Fruit fly (Drosophila melanogaster) whole organism, embryonic: ENCODE results near the gene CG43814.

Experiments
- Antp ChIP-seq: fragments of 200-800 bp; sonication (Bioruptor generic); optimal IDR thresholded peaks from 3 replicates; lab custom pipeline; 2016; ENCODE audit warnings: missing biosample characterization, missing genetic modification characterization
- CG10431 ChIP-seq: fragments of 200-800 bp; sonication (Bioruptor generic); optimal IDR thresholded peaks from 3 replicates; lab custom pipeline; 2018; ENCODE audit warnings: missing biosample characterization, mild to moderate bottlenecking, missing genetic modification characterization
- CG1233 ChIP-seq: fragments of 200-800 bp; sonication (Bioruptor generic); optimal IDR thresholded peaks from 4 replicates; lab custom pipeline; 2018; ENCODE audit warnings: missing biosample characterization, mild to moderate bottlenecking, missing genetic modification characterization
- CG12942 ChIP-seq: fragments of 200-800 bp; sonication (Bioruptor generic); optimal IDR thresholded peaks from 3 replicates; lab custom pipeline; 2016; ENCODE audit warnings: missing biosample characterization, missing genetic modification characterization
- CG13894 ChIP-seq: fragments of 200-800 bp; sonication (Bioruptor generic); optimal IDR thresholded peaks from 3 replicates; lab custom pipeline; 2018; ENCODE audit warnings: missing biosample characterization, mild to moderate bottlenecking, missing genetic modification characterization, moderate library complexity
- CG14441 ChIP-seq: fragments of 200-800 bp; sonication (Bioruptor generic); IDR thresholded peaks from 2 replicates; pipeline ENCODE4 v1.3.6; 2022; ENCODE audit warnings: missing biosample characterization, missing genetic modification characterization
- CG14965 ChIP-seq: fragments of 200-800 bp; sonication (Bioruptor generic); optimal IDR thresholded peaks from 2 replicates; lab custom pipeline; 2016; ENCODE audit warnings: missing biosample characterization, missing genetic modification characterization, borderline replicate concordance
- CG18476 ChIP-seq: fragments of 200-800 bp; sonication (Bioruptor generic); optimal IDR thresholded peaks from 2 replicates; lab custom pipeline; 2016; ENCODE audit warnings: missing biosample characterization, mild to moderate bottlenecking, missing genetic modification characterization
- CG2116 ChIP-seq: fragments of 200-800 bp; sonication (Bioruptor generic); optimal IDR thresholded peaks from 3 replicates; lab custom pipeline; 2018; ENCODE audit warnings: missing biosample characterization, mild to moderate bottlenecking, missing genetic modification characterization
- CG2120 ChIP-seq: fragments of 200-800 bp; sonication (Bioruptor generic); optimal IDR thresholded peaks from 3 replicates; lab custom pipeline; 2016; ENCODE audit warnings: missing biosample characterization, missing genetic modification characterization
- CG30403 ChIP-seq: fragments of 200-800 bp; sonication (Bioruptor generic); optimal IDR thresholded peaks from 3 replicates; lab custom pipeline; 2016; ENCODE audit warnings: missing biosample characterization, missing genetic modification characterization
- CG31365 ChIP-seq: fragments of 200-800 bp; sonication (Bioruptor generic); optimal IDR thresholded peaks from 2 replicates; lab custom pipeline; 2018; ENCODE audit warnings: missing biosample characterization, mild to moderate bottlenecking, missing genetic modification characterization
- CG4282 ChIP-seq: fragments of 200-800 bp; sonication (Bioruptor generic); optimal IDR thresholded peaks from 2 replicates; lab custom pipeline; 2016; ENCODE audit warnings: missing biosample characterization, missing genetic modification characterization
- CG6813 ChIP-seq: fragments of 200-800 bp; sonication (Bioruptor generic); optimal IDR thresholded peaks from 2 replicates; lab custom pipeline; 2017; ENCODE audit warnings: missing biosample characterization, missing genetic modification characterization, mild to moderate bottlenecking, moderate library complexity, missing genetic modification reagents
- CG7963 ChIP-seq: fragments of 200-800 bp; sonication (Bioruptor generic); IDR thresholded peaks from 3 replicates; pipeline ENCODE4 v1.3.6; 2022; ENCODE audit warnings: missing biosample characterization, missing genetic modification characterization; ENCODE audit not compliant: partially characterized antibody
- CG9817 ChIP-seq: fragments of 200-800 bp; sonication (Bioruptor generic); optimal IDR thresholded peaks from 2 replicates; lab custom pipeline; 2018; ENCODE audit warnings: missing biosample characterization, mild to moderate bottlenecking, missing genetic modification characterization, moderate library complexity
- CTCF ChIP-seq: fragments of 200-800 bp; sonication (Bioruptor generic); optimal IDR thresholded peaks from 2 replicates; lab custom pipeline; 2017; ENCODE audit warnings: missing biosample characterization, mild to moderate bottlenecking, missing genetic modification characterization, moderate library complexity
- E2f1 ChIP-seq: fragments of 200-800 bp; sonication (Bioruptor generic); IDR thresholded peaks from 2 replicates; pipeline ENCODE4 v1.3.6; 2022; ENCODE audit warnings: missing biosample characterization, missing genetic modification characterization
- HHEX ChIP-seq: fragments of 200-800 bp; sonication (Bioruptor generic); optimal IDR thresholded peaks from 3 replicates; lab custom pipeline; 2017; ENCODE audit warnings: missing biosample characterization, mild to moderate bottlenecking, missing genetic modification characterization, missing genetic modification reagents
- Hr3 ChIP-seq: fragments of 200-800 bp; sonication (Bioruptor generic); optimal IDR thresholded peaks from 3 replicates; lab custom pipeline; 2016; ENCODE audit warnings: missing biosample characterization, missing genetic modification characterization
- Jarid2 ChIP-seq: fragments of 200-800 bp; sonication (Bioruptor generic); optimal IDR thresholded peaks from 3 replicates; lab custom pipeline; 2017; ENCODE audit warnings: mild to moderate bottlenecking, missing biosample characterization, missing genetic modification reagents, missing genetic modification characterization
- Lhr ChIP-seq: fragments of 200-800 bp; sonication (Bioruptor generic); optimal IDR thresholded peaks from 3 replicates; lab custom pipeline; 2017; ENCODE audit warnings: mild to moderate bottlenecking, missing biosample characterization, missing genetic modification reagents, missing genetic modification characterization
- Lpt ChIP-seq: fragments of >200 bp; optimal IDR thresholded peaks from 2 replicates; lab custom pipeline; 2018; ENCODE audit warnings: missing biosample characterization, missing genetic modification characterization
- Meics ChIP-seq: fragments of 200-800 bp; sonication (Bioruptor generic); optimal IDR thresholded peaks from 2 replicates; lab custom pipeline; 2017; ENCODE audit warnings: missing biosample characterization, mild to moderate bottlenecking, missing genetic modification characterization
- Mrtf ChIP-seq: fragments of 200-800 bp; sonication (Bioruptor generic); IDR thresholded peaks from 3 replicates; pipeline ENCODE4 v1.3.6; 2022; ENCODE audit warnings: missing biosample characterization, missing genetic modification characterization
- Rfx ChIP-seq: fragments of 200-800 bp; sonication (Bioruptor generic); IDR thresholded peaks from 2 replicates; pipeline ENCODE4 v1.3.6; 2022; ENCODE audit warnings: missing biosample characterization, missing genetic modification characterization
- Sin3A ChIP-seq: fragments of >200 bp; optimal IDR thresholded peaks from 2 replicates; lab custom pipeline; 2018
- Spps ChIP-seq: fragments of 200-800 bp; sonication (Bioruptor generic); optimal IDR thresholded peaks from 2 replicates; lab custom pipeline; 2018; ENCODE audit warnings: missing biosample characterization, mild to moderate bottlenecking, missing genetic modification characterization
- Tbp ChIP-seq: fragments of >200 bp; optimal IDR thresholded peaks from 2 replicates; lab custom pipeline; 2018; ENCODE audit warnings: missing biosample characterization, missing genetic modification characterization
- Xbp1 ChIP-seq: fragments of 200-800 bp; sonication (Bioruptor generic); optimal IDR thresholded peaks from 3 replicates; lab custom pipeline; 2016; ENCODE audit warnings: missing biosample characterization, mild to moderate bottlenecking, missing genetic modification characterization
- ato ChIP-seq: fragments of 200-800 bp; sonication (Bioruptor generic); IDR thresholded peaks from 2 replicates; pipeline ENCODE4 v1.3.6; 2022; ENCODE audit warnings: missing biosample characterization, missing genetic modification characterization; ENCODE audit not compliant: partially characterized antibody
- bsh ChIP-seq, 2 experiments: fragments of 200-800 bp; sonication (Bioruptor generic); optimal IDR thresholded peaks; 2 replicates each; lab custom pipeline; 2017 to 2018; ENCODE audit warnings: mild to moderate bottlenecking in 2 of 2, missing biosample characterization in 2 of 2, missing genetic modification characterization in 2 of 2, moderate library complexity in 1 of 2
- cg ChIP-seq: fragments of 200-800 bp; sonication (Bioruptor generic); optimal IDR thresholded peaks from 3 replicates; lab custom pipeline; 2019; ENCODE audit warnings: missing biosample characterization, mild to moderate bottlenecking, missing genetic modification characterization, moderate library complexity
- chinmo ChIP-seq: fragments of 200-800 bp; sonication (Bioruptor generic); IDR thresholded peaks from 4 replicates; pipeline ENCODE4 v1.3.6; 2022; ENCODE audit warnings: missing biosample characterization, missing genetic modification characterization; ENCODE audit not compliant: partially characterized antibody
- emc ChIP-seq: fragments of 200-800 bp; sonication (Bioruptor generic); optimal IDR thresholded peaks from 2 replicates; lab custom pipeline; 2016; ENCODE audit warnings: missing biosample characterization, missing genetic modification characterization
- ftz-f1 ChIP-seq: fragments of 200-800 bp; sonication (Bioruptor generic); optimal IDR thresholded peaks from 2 replicates; lab custom pipeline; 2016; ENCODE audit warnings: missing biosample characterization, missing genetic modification characterization
- gce ChIP-seq: fragments of 200-800 bp; sonication (Bioruptor generic); IDR thresholded peaks from 3 replicates; pipeline ENCODE4 v1.3.6; 2022; ENCODE audit warnings: missing biosample characterization, missing genetic modification characterization
- gro ChIP-seq: fragments of 200-800 bp; sonication (Bioruptor generic); optimal IDR thresholded peaks from 2 replicates; lab custom pipeline; 2016; ENCODE audit warnings: missing biosample characterization, missing genetic modification characterization
- ham ChIP-seq: fragments of 200-800 bp; sonication (Bioruptor generic); IDR thresholded peaks from 2 replicates; pipeline ENCODE4 v1.3.6; 2022; ENCODE audit warnings: missing biosample characterization, missing genetic modification characterization
- nerfin-2 ChIP-seq: fragments of 200-800 bp; sonication (Bioruptor generic); IDR thresholded peaks from 2 replicates; pipeline ENCODE4 v1.3.6; 2022; ENCODE audit warnings: missing biosample characterization, missing genetic modification characterization; ENCODE audit not compliant: partially characterized antibody
- odd ChIP-seq: fragments of 200-800 bp; sonication (Bioruptor generic); optimal IDR thresholded peaks from 2 replicates; lab custom pipeline; 2017; ENCODE audit warnings: missing biosample characterization, mild to moderate bottlenecking, missing genetic modification characterization
- seq ChIP-seq: fragments of 200-800 bp; sonication (Bioruptor generic); IDR thresholded peaks from 2 replicates; pipeline ENCODE4 v1.3.6; 2022; ENCODE audit warnings: missing biosample characterization, missing genetic modification characterization
- so ChIP-seq: fragments of 200-800 bp; sonication (Bioruptor generic); IDR thresholded peaks from 3 replicates; pipeline ENCODE4 v1.3.6; 2022; ENCODE audit warnings: missing biosample characterization, missing genetic modification characterization
- sob ChIP-seq: fragments of 200-800 bp; sonication (Bioruptor generic); IDR thresholded peaks from 2 replicates; pipeline ENCODE4 v1.3.6; 2022; ENCODE audit warnings: missing biosample characterization, missing genetic modification characterization
- stwl ChIP-seq: fragments of 200-800 bp; sonication (Bioruptor generic); optimal IDR thresholded peaks from 3 replicates; lab custom pipeline; 2018; ENCODE audit warnings: missing biosample characterization, mild to moderate bottlenecking, missing genetic modification characterization, moderate library complexity
- vfl ChIP-seq: fragments of 200-800 bp; sonication (Bioruptor generic); optimal IDR thresholded peaks from 2 replicates; lab custom pipeline; 2016; ENCODE audit warnings: missing biosample characterization, missing genetic modification characterization
- vnd ChIP-seq: fragments of 200-800 bp; sonication (Bioruptor generic); IDR thresholded peaks from 3 replicates; pipeline ENCODE4 v1.3.6; 2022; ENCODE audit warnings: missing biosample characterization, missing genetic modification characterization; ENCODE audit not compliant: partially characterized antibody
- wek ChIP-seq: fragments of 200-800 bp; sonication (Bioruptor generic); optimal IDR thresholded peaks from 3 replicates; lab custom pipeline; 2018; ENCODE audit warnings: missing biosample characterization, mild to moderate bottlenecking, missing genetic modification characterization, moderate library complexity

CG43814 gene

dm6 chr2L:18830587-18831528, 25.7 kb upstream of the CG43814 start, which contains the start of the genes CG17597 and ScpX (continued):
- 0 out of 3 replicates have a peak, but pooled peaks have one; percentile 16 for TF ChIP-seq Mrtf (GFP tag; lab: Robert Waterston, UW)
- peak; percentile 9; the same call in 1 of the 2 replicates for TF ChIP-seq E2f1 (GFP tag; lab: Robert Waterston, UW)
- TF ChIP-seq ham, result no peak
- peak; percentile 42 for TF ChIP-seq emc (GFP tag; lab: Kevin White, UChicago)
- no peak for TF ChIP-seq ftz-f1
- TF ChIP-seq odd, result no peak
- peak; percentile 73 for TF ChIP-seq Hr3
- peak; percentile 82 for TF ChIP-seq vnd (GFP tag; lab: Robert Waterston, UW)
- TF ChIP-seq CG1233 (GFP tag; lab: Kevin White, UChicago), result peak; percentile 38
- peak; percentile 90 for TF ChIP-seq ato (GFP tag; lab: Robert Waterston, UW)
- peak; percentile 79 for TF ChIP-seq CG2120 (GFP tag; lab: Kevin White, UChicago)
- no peak for TF ChIP-seq CG10431
- TF ChIP-seq CTCF, result peak; percentile 11
- peak; percentile 53 for TF ChIP-seq Antp
- 0 out of 2 replicates have a peak, but pooled peaks have one; percentile 45 for TF ChIP-seq sob
- TF ChIP-seq bsh (GFP tag; optimal IDR thresholded peaks at IDR 0.05; lab: Kevin White, UChicago), result peak; percentile 48 to 56
- peak; percentile 39 for TF ChIP-seq HHEX
- TF ChIP-seq nerfin-2 (GFP tag; lab: Robert Waterston, UW), result peak; percentile 82
- TF ChIP-seq Meics (GFP tag; lab: Kevin White, UChicago), result peak; percentile 24
- TF ChIP-seq CG31365, result no peak
- peak; percentile 57 for TF ChIP-seq Rfx (GFP tag; lab: Robert Waterston, UW)
- peak; percentile 66 for TF ChIP-seq vfl (GFP tag; lab: Kevin White, UChicago)
- TF ChIP-seq Lpt (GFP tag; lab: Kevin White, UChicago), result no peak
- no peak for TF ChIP-seq CG14965 (GFP tag; lab: Kevin White, UChicago)
- TF ChIP-seq stwl (tag; lab: Kevin White, UChicago), result peak; percentile 94
- TF ChIP-seq CG30403, result peak; percentile 77
- TF ChIP-seq Xbp1 (GFP tag; lab: Kevin White, UChicago), result peak; percentile 70
- peak; percentile 71 for TF ChIP-seq Sin3A
- TF ChIP-seq wek (GFP tag; lab: Kevin White, UChicago), result no peak
- TF ChIP-seq so (GFP tag; lab: Robert Waterston, UW), result peak; percentile 40; the same call in 1 of the 3 replicates
- peak; percentile 90; the same call in 3 of the 4 replicates for TF ChIP-seq chinmo (GFP tag; lab: Robert Waterston, UW)
- no peak for TF ChIP-seq CG4282 (GFP tag; lab: Kevin White, UChicago)
- TF ChIP-seq CG6813 (GFP tag; lab: Kevin White, UChicago), result no peak
- TF ChIP-seq gce, result no peak; the same call in 2 of the 3 replicates
- peak; percentile 76 for TF ChIP-seq CG9817
- peak; percentile 71 for TF ChIP-seq gro (GFP tag; lab: Kevin White, UChicago)
- no peak for TF ChIP-seq Spps (tag; lab: Kevin White, UChicago)
- TF ChIP-seq CG14441 (GFP tag; lab: Robert Waterston, UW), result peak; percentile 52; the same call in 1 of the 2 replicates
- TF ChIP-seq CG2116 (GFP tag; lab: Kevin White, UChicago), result peak; percentile 79
- peak; percentile 56 for TF ChIP-seq Tbp
- TF ChIP-seq CG13894 (tag; lab: Kevin White, UChicago), result peak; percentile 57
- peak; percentile 45 for TF ChIP-seq CG12942 (GFP tag; lab: Kevin White, UChicago)
- TF ChIP-seq Lhr (GFP tag; lab: Kevin White, UChicago), result peak; percentile 69
- no peak for TF ChIP-seq seq (GFP tag; lab: Robert Waterston, UW)
- TF ChIP-seq CG7963 (GFP tag; lab: Robert Waterston, UW), result peak; percentile 88
- no peak for TF ChIP-seq Jarid2
- TF ChIP-seq CG18476 (GFP tag; lab: Kevin White, UChicago), result peak; percentile 68
- no peak for TF ChIP-seq cg (GFP tag; lab: Kevin White, UChicago)
